Worm (Caenorhabditis elegans) whole organism, L1 larva: ENCODE results near the gene npl-10.
A peak's percentile ranks its signal among the peaks of the same experiment; 100 is the strongest.

Source experiments
- C04F5.9 ChIP-seq: sonication (generic microtip); optimal IDR thresholded peaks from 2 replicates; lab custom pipeline; 2016; ENCODE audit warnings: missing genetic modification characterization, missing compliant biosample characterization
- C16A3.4 ChIP-seq: fragments of 150-350 bp; optimal IDR thresholded peaks from 2 replicates; lab custom pipeline; 2014; ENCODE audit warnings: missing biosample characterization, missing genetic modification characterization
- F16B12.6 ChIP-seq: fragments of 150-350 bp; optimal IDR thresholded peaks from 2 replicates; lab custom pipeline; 2014; ENCODE audit warnings: missing biosample characterization, missing genetic modification characterization
- alr-1 ChIP-seq: fragments of 200-800 bp; sonication (Bioruptor generic); optimal IDR thresholded peaks from 2 replicates; lab custom pipeline; 2018; ENCODE audit warnings: borderline replicate concordance, mild to moderate bottlenecking, missing genetic modification characterization, missing compliant biosample characterization
- aly-2 ChIP-seq: fragments of 150-350 bp; optimal IDR thresholded peaks from 2 replicates; lab custom pipeline; 2014; ENCODE audit warnings: missing biosample characterization, missing genetic modification characterization
- ama-1 ChIP-seq: fragments of 150-350 bp; optimal IDR thresholded peaks from 2 replicates; lab custom pipeline; 2014
- blmp-1 ChIP-seq: fragments of 150-350 bp; optimal IDR thresholded peaks from 2 replicates; lab custom pipeline; 2014; ENCODE audit warnings: missing biosample characterization, missing genetic modification characterization
- ceh-82 ChIP-seq, 3 experiments: fragments of 150-350 bp in 1 of 3; sonication (generic microtip) in 2 of 3; optimal IDR thresholded peaks; 2 replicates each; lab custom pipeline; 2014 to 2017; ENCODE audit warnings: missing biosample characterization in 3 of 3, missing genetic modification characterization in 3 of 3
- ceh-90 ChIP-seq: sonication (generic microtip); optimal IDR thresholded peaks from 2 replicates; lab custom pipeline; 2016; ENCODE audit warnings: missing genetic modification characterization, missing compliant biosample characterization
- ces-1 ChIP-seq: fragments of 150-350 bp; optimal IDR thresholded peaks from 2 replicates; lab custom pipeline; 2014; ENCODE audit warnings: missing biosample characterization, missing genetic modification reagents, missing genetic modification characterization
- efl-3 ChIP-seq: fragments of 200-800 bp; sonication (Bioruptor generic); optimal IDR thresholded peaks from 2 replicates; lab custom pipeline; 2018; ENCODE audit warnings: mild to moderate bottlenecking, missing genetic modification characterization, missing compliant biosample characterization
- egl-13 ChIP-seq: sonication (generic microtip); optimal IDR thresholded peaks from 2 replicates; lab custom pipeline; 2016; ENCODE audit warnings: missing genotype, missing genetic modification reagents, missing genetic modification characterization, missing compliant biosample characterization
- egl-27 ChIP-seq, 2 experiments: fragments of 150-350 bp in 1 of 2; sonication (generic microtip); optimal IDR thresholded peaks; 3 replicates each; lab custom pipeline; 2017 to 2018; ENCODE audit warnings: missing biosample characterization in 2 of 2, missing genetic modification characterization in 2 of 2, missing genetic modification reagents in 2 of 2
- elt-2 ChIP-seq: sonication (generic microtip); optimal IDR thresholded peaks from 2 replicates; lab custom pipeline; 2016; ENCODE audit warnings: missing genetic modification characterization, mild to moderate bottlenecking, inconsistent platforms, missing compliant biosample characterization, missing genetic modification reagents
- ets-5 ChIP-seq: fragments of 200-800 bp; sonication (Bioruptor generic); IDR thresholded peaks from 2 replicates; pipeline ENCODE4 v1.3.6; 2022; ENCODE audit warnings: missing genetic modification characterization, missing compliant biosample characterization
- fkh-10 ChIP-seq: sonication (generic microtip); optimal IDR thresholded peaks from 2 replicates; lab custom pipeline; 2017; ENCODE audit warnings: missing biosample characterization, missing genetic modification reagents, missing genetic modification characterization
- fkh-4 ChIP-seq: sonication (generic microtip); optimal IDR thresholded peaks from 2 replicates; lab custom pipeline; 2016; ENCODE audit warnings: missing compliant biosample characterization, missing genetic modification characterization, borderline replicate concordance
- fkh-8 ChIP-seq: sonication (generic microtip); optimal IDR thresholded peaks from 2 replicates; lab custom pipeline; 2016; ENCODE audit warnings: mild to moderate bottlenecking, missing genetic modification characterization, missing compliant biosample characterization
- fos-1 ChIP-seq: fragments of 150-350 bp; optimal IDR thresholded peaks from 2 replicates; lab custom pipeline; 2014; ENCODE audit warnings: missing biosample characterization, missing genetic modification characterization
- grh-1 ChIP-seq: fragments of 200-800 bp; sonication (Bioruptor generic); IDR thresholded peaks from 2 replicates; pipeline ENCODE4 v1.3.6; 2022; ENCODE audit warnings: missing genetic modification reagents, missing genetic modification characterization, missing compliant biosample characterization
- hpl-2 ChIP-seq: fragments of 150-350 bp; optimal IDR thresholded peaks from 2 replicates; lab custom pipeline; 2014; ENCODE audit warnings: missing biosample characterization, missing genetic modification reagents, missing genetic modification characterization
- isw-1 ChIP-seq: fragments of 200-800 bp; sonication (Bioruptor generic); IDR thresholded peaks from 2 replicates; pipeline ENCODE4 v1.3.6; 2022; ENCODE audit warnings: missing genetic modification characterization, missing compliant biosample characterization
- jun-1 ChIP-seq: fragments of 150-350 bp; optimal IDR thresholded peaks from 2 replicates; lab custom pipeline; 2014; ENCODE audit warnings: missing biosample characterization, missing genetic modification reagents, missing genetic modification characterization
- lin-13 ChIP-seq: fragments of 150-350 bp; optimal IDR thresholded peaks from 2 replicates; lab custom pipeline; 2014; ENCODE audit warnings: missing biosample characterization, missing genetic modification reagents, missing genetic modification characterization
- lin-15B ChIP-seq: fragments of 150-350 bp; sonication (generic microtip); optimal IDR thresholded peaks from 3 replicates; lab custom pipeline; 2014; ENCODE audit warnings: missing biosample characterization, missing genetic modification characterization
- lin-35 ChIP-seq, 2 experiments: fragments of 150-350 bp; optimal IDR thresholded peaks; 2 replicates each; lab custom pipeline; 2014; ENCODE audit warnings: missing biosample characterization in 2 of 2, missing genetic modification characterization in 2 of 2, missing genetic modification reagents in 2 of 2
- lin-39 ChIP-seq: fragments of 150-350 bp; optimal IDR thresholded peaks from 2 replicates; lab custom pipeline; 2014; ENCODE audit warnings: missing biosample characterization, missing genetic modification reagents, missing genetic modification characterization
- lir-3 ChIP-seq: sonication (generic microtip); optimal IDR thresholded peaks from 2 replicates; lab custom pipeline; 2016; ENCODE audit warnings: mild to moderate bottlenecking, missing genetic modification characterization, moderate library complexity, missing compliant biosample characterization; ENCODE audit not compliant: poor library complexity
- lsy-2 ChIP-seq, 2 experiments: fragments of 150-350 bp; optimal IDR thresholded peaks; 2 replicates each; lab custom pipeline; 2014; ENCODE audit warnings: missing biosample characterization in 2 of 2, missing genetic modification characterization in 2 of 2
- mab-9 ChIP-seq: fragments of 200-800 bp; sonication (Bioruptor generic); IDR thresholded peaks from 2 replicates; pipeline ENCODE4 v1.3.6; 2022; ENCODE audit warnings: missing genetic modification reagents, missing genetic modification characterization, missing compliant biosample characterization
- nhr-11 ChIP-seq: fragments of 150-350 bp; optimal IDR thresholded peaks from 2 replicates; lab custom pipeline; 2014; ENCODE audit warnings: missing biosample characterization, missing genetic modification characterization
- nhr-12 ChIP-seq: sonication (generic microtip); optimal IDR thresholded peaks from 2 replicates; lab custom pipeline; 2017; ENCODE audit warnings: missing biosample characterization, missing genetic modification characterization
- nhr-20 ChIP-seq: sonication (generic microtip); optimal IDR thresholded peaks from 2 replicates; lab custom pipeline; 2016; ENCODE audit warnings: mild to moderate bottlenecking, missing genetic modification characterization, missing compliant biosample characterization
- nhr-237 ChIP-seq: fragments of 150-350 bp; optimal IDR thresholded peaks from 2 replicates; lab custom pipeline; 2014; ENCODE audit warnings: missing biosample characterization, missing genetic modification characterization
- nhr-28 ChIP-seq: fragments of 150-350 bp; optimal IDR thresholded peaks from 2 replicates; lab custom pipeline; 2014; ENCODE audit warnings: missing biosample characterization, missing genetic modification characterization
- nhr-71 ChIP-seq: sonication (generic microtip); optimal IDR thresholded peaks from 2 replicates; lab custom pipeline; 2016; ENCODE audit warnings: mild to moderate bottlenecking, missing genetic modification characterization, moderate library complexity, missing compliant biosample characterization
- nhr-76 ChIP-seq: sonication (generic microtip); optimal IDR thresholded peaks from 2 replicates; lab custom pipeline; 2017; ENCODE audit warnings: missing biosample characterization, missing genetic modification characterization
- nhr-84 ChIP-seq: sonication (generic microtip); optimal IDR thresholded peaks from 2 replicates; lab custom pipeline; 2017; ENCODE audit warnings: missing biosample characterization, missing genetic modification characterization
- nhr-85 ChIP-seq: sonication (generic microtip); peaks from one replicate; lab custom pipeline; 2016; ENCODE audit warnings: missing genetic modification characterization, inconsistent platforms, missing compliant biosample characterization
- pag-3 ChIP-seq: sonication (generic microtip); optimal IDR thresholded peaks from 2 replicates; lab custom pipeline; 2017; ENCODE audit warnings: missing genetic modification characterization, mild to moderate bottlenecking, missing compliant biosample characterization, antibody characterized with exemption, borderline replicate concordance; ENCODE audit not compliant: insufficient read depth
- pax-3 ChIP-seq: fragments of 200-800 bp; sonication (Bioruptor generic); optimal IDR thresholded peaks from 2 replicates; lab custom pipeline; 2018; ENCODE audit warnings: mild to moderate bottlenecking, missing genetic modification characterization, moderate library complexity, missing compliant biosample characterization
- rnt-1 ChIP-seq: sonication (generic microtip); optimal IDR thresholded peaks from 2 replicates; lab custom pipeline; 2016; ENCODE audit warnings: mild to moderate bottlenecking, missing genetic modification characterization, moderate library complexity, missing compliant biosample characterization
- snpc-4 ChIP-seq: fragments of 150-350 bp; optimal IDR thresholded peaks from 2 replicates; lab custom pipeline; 2014; ENCODE audit warnings: missing biosample characterization, missing genetic modification characterization
- sox-4 ChIP-seq: sonication (generic microtip); optimal IDR thresholded peaks from 2 replicates; lab custom pipeline; 2016; ENCODE audit warnings: missing genetic modification characterization, missing compliant biosample characterization
- sptf-1 ChIP-seq: fragments of 150-350 bp; optimal IDR thresholded peaks from 2 replicates; lab custom pipeline; 2014; ENCODE audit warnings: missing biosample characterization, missing genetic modification characterization
- sup-37 ChIP-seq: fragments of 200-800 bp; sonication (Bioruptor generic); optimal IDR thresholded peaks from 2 replicates; lab custom pipeline; 2018; ENCODE audit warnings: mild to moderate bottlenecking, missing genetic modification characterization, missing compliant biosample characterization
- unc-130 ChIP-seq: fragments of 150-350 bp; optimal IDR thresholded peaks from 2 replicates; lab custom pipeline; 2017; ENCODE audit warnings: missing biosample characterization, missing genetic modification characterization, inconsistent platforms
- unc-62 ChIP-seq: fragments of 150-350 bp; optimal IDR thresholded peaks from 2 replicates; lab custom pipeline; 2014; ENCODE audit warnings: missing biosample characterization, missing genetic modification reagents, missing genetic modification characterization
- unc-86 ChIP-seq: sonication (generic microtip); optimal IDR thresholded peaks from 2 replicates; lab custom pipeline; 2016; ENCODE audit warnings: missing genetic modification characterization, missing compliant biosample characterization
- unc-98 ChIP-seq: fragments of 200-800 bp; sonication (Bioruptor generic); IDR thresholded peaks from 2 replicates; pipeline ENCODE4 v1.3.6; 2022; ENCODE audit warnings: missing genetic modification characterization, missing compliant biosample characterization
- vab-15 ChIP-seq: sonication (generic microtip); optimal IDR thresholded peaks from 2 replicates; lab custom pipeline; 2017; ENCODE audit warnings: missing genotype, mild to moderate bottlenecking, missing genetic modification characterization, missing compliant biosample characterization
- xbp-1 ChIP-seq: sonication (generic microtip); optimal IDR thresholded peaks from 2 replicates; lab custom pipeline; 2016; ENCODE audit warnings: missing genetic modification characterization, missing compliant biosample characterization
- zag-1 ChIP-seq: fragments of 150-350 bp; optimal IDR thresholded peaks from 2 replicates; lab custom pipeline; 2014; ENCODE audit warnings: missing biosample characterization, missing genetic modification characterization
- ztf-11 ChIP-seq, 2 experiments: sonication (generic microtip); optimal IDR thresholded peaks; 2 replicates each; lab custom pipeline; 2016 to 2017; ENCODE audit warnings: missing genetic modification characterization in 2 of 2, missing biosample characterization in 1 of 2, missing compliant biosample characterization in 1 of 2

The npl-10 gene

ce11 chrIII:3954220-3954619 lies 18.5 kb upstream of the npl-10 start (continued):
- no peak for TF ChIP-seq sptf-1 (tag; lab: Kevin White, UChicago)
- no peak for TF ChIP-seq grh-1 (GFP tag; lab: Robert Waterston, UW)
- TF ChIP-seq ets-5 (GFP tag; lab: Robert Waterston, UW), result no peak
- TF ChIP-seq lin-13 (GFP tag; lab: Kevin White, UChicago), result peak; percentile 19
- peak; percentile 85 for TF ChIP-seq nhr-71 (tag; lab: Kevin White, UChicago)
- no peak for TF ChIP-seq nhr-11 (tag; lab: Kevin White, UChicago)
- TF ChIP-seq jun-1 (tag; lab: Kevin White, UChicago), result no peak
- TF ChIP-seq lin-39 (tag; lab: Kevin White, UChicago), result no peak
- TF ChIP-seq nhr-12 (tag; lab: Kevin White, UChicago), result no peak
- TF ChIP-seq lin-15B, result no peak
- peak; percentile 29 for TF ChIP-seq vab-15 (tag; lab: Kevin White, UChicago)
- TF ChIP-seq unc-130, result peak; percentile 54
- TF ChIP-seq ztf-11 (tag; optimal IDR thresholded peaks at IDR 0.05; lab: Kevin White, UChicago), result peak in 1 of 2 experiments; percentile 8
- no peak for TF ChIP-seq alr-1 (tag; lab: Kevin White, UChicago)
- TF ChIP-seq nhr-76 (tag; lab: Kevin White, UChicago), result no peak
- no peak for TF ChIP-seq aly-2 (tag; lab: Kevin White, UChicago)
- TF ChIP-seq fos-1 (tag; lab: Kevin White, UChicago), result no peak
- TF ChIP-seq pag-3 (tag; lab: Kevin White, UChicago), result no peak
- no peak for TF ChIP-seq F16B12.6
- TF ChIP-seq unc-62 (GFP tag; lab: Kevin White, UChicago), result no peak
- TF ChIP-seq xbp-1, result peak; percentile 9
- no peak for TF ChIP-seq unc-98 (GFP tag; lab: Robert Waterston, UW)
- no peak for TF ChIP-seq egl-27 (tag; optimal IDR thresholded peaks at IDR 0.05; lab: Kevin White, UChicago)
- TF ChIP-seq rnt-1 (tag; lab: Kevin White, UChicago), result peak; percentile 34
- no peak for TF ChIP-seq C04F5.9
- peak; percentile 22 for TF ChIP-seq unc-86
- no peak for TF ChIP-seq fkh-10
- TF ChIP-seq lir-3 (tag; lab: Kevin White, UChicago), result peak; percentile 38
- TF ChIP-seq mab-9 (GFP tag; lab: Robert Waterston, UW), result no peak
- no peak for TF ChIP-seq sox-4
- no peak for TF ChIP-seq nhr-237 (tag; lab: Kevin White, UChicago)
- no peak for TF ChIP-seq zag-1
- no peak for TF ChIP-seq nhr-84 (tag; lab: Kevin White, UChicago)
- TF ChIP-seq lin-35 (GFP tag; optimal IDR thresholded peaks at IDR 0.05; lab: Kevin White, UChicago), result peak; percentile 20 to 70
- TF ChIP-seq nhr-85 (tag; lab: Kevin White, UChicago), result no peak
- no peak for TF ChIP-seq ces-1 (GFP tag; lab: Kevin White, UChicago)
- TF ChIP-seq nhr-28 (tag; lab: Kevin White, UChicago), result no peak
- peak; percentile 11 for TF ChIP-seq blmp-1 (tag; lab: Kevin White, UChicago)
- TF ChIP-seq elt-2 (tag; lab: Kevin White, UChicago), result no peak
- TF ChIP-seq lsy-2 (tag; optimal IDR thresholded peaks at IDR 0.05; lab: Kevin White, UChicago), result peak; percentile 42 to 58
- TF ChIP-seq nhr-20 (tag; lab: Kevin White, UChicago), result peak; percentile 62
- no peak for TF ChIP-seq hpl-2 (GFP tag; lab: Kevin White, UChicago)
- peak in 1 of 3 experiments; percentile 8 for TF ChIP-seq ceh-82 (tag; optimal IDR thresholded peaks at IDR 0.05; lab: Kevin White, UChicago)
- no peak for TF ChIP-seq ceh-90 (tag; lab: Kevin White, UChicago)
- TF ChIP-seq C16A3.4 (tag; lab: Kevin White, UChicago), result peak; percentile 42
- TF ChIP-seq pax-3 (tag; lab: Kevin White, UChicago), result peak; percentile 57
- no peak for TF ChIP-seq snpc-4 (tag; lab: Kevin White, UChicago)
- no peak for TF ChIP-seq sup-37 (GFP tag; lab: Kevin White, UChicago)
- peak; percentile 59 for TF ChIP-seq ama-1 (lab: Kevin White, UChicago)
- no peak for TF ChIP-seq isw-1 (GFP tag; lab: Robert Waterston, UW)
- no peak for TF ChIP-seq fkh-4 (tag; lab: Kevin White, UChicago)
- peak; percentile 67 for TF ChIP-seq fkh-8
- no peak for TF ChIP-seq egl-13 (tag; lab: Kevin White, UChicago)
- TF ChIP-seq efl-3, result no peak
